Fruit fly (Drosophila melanogaster) whole organism, embryonic: ENCODE data around the gene CG34417.

Experiments
- ATbp ChIP-seq: fragments of 200-800 bp; sonication (Bioruptor generic); optimal IDR thresholded peaks from 2 replicates; lab custom pipeline; 2017; ENCODE audit warnings: missing biosample characterization, mild to moderate bottlenecking, missing genetic modification characterization, missing genetic modification reagents
- B-H2 ChIP-seq: fragments of 200-800 bp; sonication (Bioruptor generic); optimal IDR thresholded peaks from 2 replicates; lab custom pipeline; 2018; ENCODE audit warnings: missing biosample characterization, mild to moderate bottlenecking, missing genetic modification characterization
- CG10654 ChIP-seq: fragments of 200-800 bp; sonication (Bioruptor generic); optimal IDR thresholded peaks from 2 replicates; lab custom pipeline; 2016; ENCODE audit warnings: missing biosample characterization, missing genetic modification characterization
- CG11398 ChIP-seq: fragments of 200-800 bp; sonication (Bioruptor generic); optimal IDR thresholded peaks from 2 replicates; lab custom pipeline; 2016; ENCODE audit warnings: missing biosample characterization, missing genetic modification characterization
- CG12769 ChIP-seq: fragments of 200-800 bp; sonication (Bioruptor generic); optimal IDR thresholded peaks from 2 replicates; lab custom pipeline; 2019; ENCODE audit warnings: missing biosample characterization, mild to moderate bottlenecking, missing genetic modification characterization, moderate library complexity
- CG17361 ChIP-seq: fragments of 200-800 bp; sonication (Bioruptor generic); IDR thresholded peaks from 3 replicates; pipeline ENCODE4 v1.3.6; 2022; ENCODE audit warnings: missing biosample characterization, missing genetic modification characterization
- CG1792 ChIP-seq: fragments of 200-800 bp; sonication (Bioruptor generic); optimal IDR thresholded peaks from 2 replicates; lab custom pipeline; 2016; ENCODE audit warnings: missing biosample characterization, missing genetic modification characterization
- CG2199 ChIP-seq: fragments of 200-800 bp; sonication (Bioruptor generic); IDR thresholded peaks from 3 replicates; pipeline ENCODE4 v1.3.6; 2022; ENCODE audit warnings: missing biosample characterization, missing genetic modification characterization
- CG3726 ChIP-seq: fragments of 200-800 bp; sonication (Bioruptor generic); IDR thresholded peaks from 3 replicates; pipeline ENCODE4, ENCODE4 v1.3.6; 2022; ENCODE audit warnings: missing biosample characterization, missing genetic modification characterization
- CG4617 ChIP-seq: fragments of 200-800 bp; sonication (Bioruptor generic); optimal IDR thresholded peaks from 3 replicates; lab custom pipeline; 2016; ENCODE audit warnings: missing biosample characterization, missing genetic modification characterization, borderline replicate concordance
- CG5245 ChIP-seq: fragments of 200-800 bp; sonication (Bioruptor generic); optimal IDR thresholded peaks from 3 replicates; lab custom pipeline; 2016; ENCODE audit warnings: missing biosample characterization, missing genetic modification characterization
- CG5953 ChIP-seq: fragments of 200-800 bp; sonication (Bioruptor generic); IDR thresholded peaks from 2 replicates; pipeline ENCODE4 v1.3.6; 2022; ENCODE audit warnings: missing biosample characterization, missing genetic modification characterization
- CG8290 ChIP-seq, 3 experiments: fragments of 200-800 bp; sonication (Bioruptor generic); optimal IDR thresholded peaks; 2 replicates each; lab custom pipeline; 2016 to 2019; ENCODE audit warnings: missing biosample characterization in 3 of 3, missing genetic modification characterization in 3 of 3, mild to moderate bottlenecking in 2 of 3, moderate library complexity in 1 of 3
- CG9727 ChIP-seq: fragments of 200-800 bp; sonication (Bioruptor generic); optimal IDR thresholded peaks from 3 replicates; lab custom pipeline; 2017; ENCODE audit warnings: missing biosample characterization, mild to moderate bottlenecking, missing genetic modification characterization
- D ChIP-seq, 2 experiments: fragments of 200-800 bp in 1 of 2; fragments of >200 bp in 1 of 2; sonication (Bioruptor generic) in 1 of 2; optimal IDR thresholded peaks; 2 replicates in 1 of 2; 3 replicates in 1 of 2; lab custom pipeline; 2017; ENCODE audit warnings: mild to moderate bottlenecking in 1 of 2, missing biosample characterization in 1 of 2, missing genetic modification characterization in 1 of 2, missing genetic modification reagents in 1 of 2
- D19A ChIP-seq: fragments of 200-800 bp; optimal IDR thresholded peaks from 3 replicates; lab custom pipeline; 2019; ENCODE audit warnings: missing biosample characterization, mild to moderate bottlenecking, missing genetic modification characterization, moderate library complexity
- Deaf1 ChIP-seq: fragments of 200-800 bp; optimal IDR thresholded peaks from 3 replicates; lab custom pipeline; 2019; ENCODE audit warnings: missing biosample characterization, mild to moderate bottlenecking, missing genetic modification characterization, moderate library complexity
- Dref ChIP-seq: fragments of 200-800 bp; sonication (Bioruptor generic); IDR thresholded peaks from 2 replicates; pipeline ENCODE4 v1.3.6; 2022; ENCODE audit warnings: missing biosample characterization, missing genetic modification characterization
- E2f1 ChIP-seq: fragments of 200-800 bp; sonication (Bioruptor generic); IDR thresholded peaks from 2 replicates; pipeline ENCODE4 v1.3.6; 2022; ENCODE audit warnings: missing biosample characterization, missing genetic modification characterization
- Fer3 ChIP-seq: fragments of 200-800 bp; sonication (Bioruptor generic); optimal IDR thresholded peaks from 2 replicates; lab custom pipeline; 2018; ENCODE audit warnings: missing biosample characterization, mild to moderate bottlenecking, missing genetic modification characterization, moderate library complexity
- MTF-1 ChIP-seq: fragments of 200-800 bp; sonication (Bioruptor generic); optimal IDR thresholded peaks from 2 replicates; lab custom pipeline; 2018; ENCODE audit warnings: missing biosample characterization, mild to moderate bottlenecking, missing genetic modification characterization, borderline replicate concordance
- Oli ChIP-seq: fragments of 200-800 bp; sonication (Bioruptor generic); optimal IDR thresholded peaks from 2 replicates; lab custom pipeline; 2018; ENCODE audit warnings: missing biosample characterization, mild to moderate bottlenecking, missing genetic modification characterization, moderate library complexity
- Side ChIP-seq: fragments of 200-800 bp; sonication (Bioruptor generic); optimal IDR thresholded peaks from 2 replicates; lab custom pipeline; 2016; ENCODE audit warnings: missing biosample characterization, missing genetic modification characterization
- Sox102F ChIP-seq: fragments of 200-800 bp; sonication (Bioruptor generic); optimal IDR thresholded peaks from 2 replicates; lab custom pipeline; 2018; ENCODE audit warnings: missing biosample characterization, mild to moderate bottlenecking, missing genetic modification characterization, moderate library complexity
- Ssrp ChIP-seq: fragments of 200-800 bp; sonication (Bioruptor generic); optimal IDR thresholded peaks from 2 replicates; lab custom pipeline; 2018; ENCODE audit warnings: missing biosample characterization, mild to moderate bottlenecking, missing genetic modification characterization, moderate library complexity
- Xbp1 ChIP-seq: fragments of 200-800 bp; sonication (Bioruptor generic); optimal IDR thresholded peaks from 3 replicates; lab custom pipeline; 2016; ENCODE audit warnings: missing biosample characterization, mild to moderate bottlenecking, missing genetic modification characterization
- ato ChIP-seq: fragments of 200-800 bp; sonication (Bioruptor generic); IDR thresholded peaks from 2 replicates; pipeline ENCODE4 v1.3.6; 2022; ENCODE audit warnings: missing biosample characterization, missing genetic modification characterization; ENCODE audit not compliant: partially characterized antibody
- bsh ChIP-seq, 2 experiments: fragments of 200-800 bp; sonication (Bioruptor generic); optimal IDR thresholded peaks; 2 replicates each; lab custom pipeline; 2017 to 2018; ENCODE audit warnings: mild to moderate bottlenecking in 2 of 2, missing biosample characterization in 2 of 2, missing genetic modification characterization in 2 of 2, moderate library complexity in 1 of 2
- ci ChIP-seq: fragments of 200-800 bp; sonication (Bioruptor generic); IDR thresholded peaks from 3 replicates; pipeline ENCODE4 v1.3.6; 2022; ENCODE audit warnings: missing biosample characterization, missing genetic modification characterization
- dmrt11E ChIP-seq: fragments of 200-800 bp; sonication (Bioruptor generic); optimal IDR thresholded peaks from 3 replicates; lab custom pipeline; 2018; ENCODE audit warnings: missing biosample characterization, mild to moderate bottlenecking, missing genetic modification characterization, moderate library complexity
- dpn ChIP-seq, 2 experiments: fragments of 200-800 bp; sonication (Bioruptor generic); optimal IDR thresholded peaks; 3 replicates each; lab custom pipeline; 2016; ENCODE audit warnings: missing biosample characterization in 2 of 2, missing genetic modification characterization in 2 of 2
- en ChIP-seq: fragments of 200-800 bp; sonication (Bioruptor generic); optimal IDR thresholded peaks from 2 replicates; lab custom pipeline; 2016; ENCODE audit warnings: missing biosample characterization, missing genetic modification characterization
- esg ChIP-seq: fragments of 200-800 bp; sonication (Bioruptor generic); conservative IDR thresholded peaks from 2 replicates; pipeline ENCODE4 v1.3.6; 2022; ENCODE audit warnings: missing biosample characterization, missing genetic modification characterization
- gsb-n ChIP-seq: fragments of 200-800 bp; sonication (Bioruptor generic); optimal IDR thresholded peaks from 3 replicates; lab custom pipeline; 2018; ENCODE audit warnings: missing biosample characterization, mild to moderate bottlenecking, missing genetic modification characterization
- klu ChIP-seq: fragments of 200-800 bp; sonication (Bioruptor generic); IDR thresholded peaks from 2 replicates; pipeline ENCODE4 v1.3.6; 2022; ENCODE audit warnings: missing biosample characterization, missing genetic modification characterization
- pum ChIP-seq: fragments of 200-800 bp; sonication (Bioruptor generic); optimal IDR thresholded peaks from 2 replicates; lab custom pipeline; 2016; ENCODE audit warnings: missing biosample characterization, missing genetic modification characterization
- sens ChIP-seq: fragments of 200-800 bp; sonication (Bioruptor generic); peaks from one replicate; lab custom pipeline; 2016; ENCODE audit warnings: missing biosample characterization, missing genetic modification characterization
- sens-2 ChIP-seq: fragments of 200-800 bp; sonication (Bioruptor generic); IDR thresholded peaks from 2 replicates; pipeline ENCODE4 v1.3.6; 2022; ENCODE audit warnings: missing biosample characterization, missing genetic modification characterization
- slp2 ChIP-seq: fragments of 200-800 bp; sonication (Bioruptor generic); optimal IDR thresholded peaks from 2 replicates; lab custom pipeline; 2016; ENCODE audit warnings: missing biosample characterization, missing genetic modification characterization
- sob ChIP-seq: fragments of 200-800 bp; sonication (Bioruptor generic); IDR thresholded peaks from 2 replicates; pipeline ENCODE4 v1.3.6; 2022; ENCODE audit warnings: missing biosample characterization, missing genetic modification characterization
- tx ChIP-seq: fragments of 200-800 bp; sonication (Bioruptor generic); optimal IDR thresholded peaks from 2 replicates; lab custom pipeline; 2016; ENCODE audit warnings: missing biosample characterization, missing genetic modification characterization
- unpg ChIP-seq: fragments of 200-800 bp; sonication (Bioruptor generic); optimal IDR thresholded peaks from 3 replicates; lab custom pipeline; 2018; ENCODE audit warnings: missing biosample characterization, mild to moderate bottlenecking, missing genetic modification characterization, moderate library complexity
- wor ChIP-seq: fragments of 200-800 bp; sonication (Bioruptor generic); IDR thresholded peaks from 2 replicates; pipeline ENCODE4 v1.3.6; 2022; ENCODE audit warnings: missing biosample characterization, missing genetic modification characterization

The CG34417 gene

DNA sequence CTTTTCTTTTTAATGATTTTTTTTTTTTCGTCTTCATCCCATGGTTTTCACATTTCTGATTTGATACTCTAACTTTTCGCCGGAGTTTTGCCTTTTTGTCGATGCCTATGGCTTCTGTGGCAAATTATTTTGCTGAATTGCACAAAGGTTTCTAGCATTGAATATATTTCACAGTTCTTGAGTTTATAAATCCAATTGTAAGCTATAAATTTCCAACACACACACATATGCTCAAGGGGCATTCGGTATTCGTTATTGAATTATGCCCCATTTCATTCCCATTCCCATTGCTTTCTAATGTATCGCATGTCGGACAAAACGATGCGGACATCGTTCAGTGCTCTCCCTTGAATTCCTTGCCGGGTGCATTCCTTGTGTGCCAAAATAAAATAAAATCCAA, 74.9 kb downstream of the CG34417 start (continued):
- peak; percentile 12 for TF ChIP-seq CG8290 (GFP tag; optimal IDR thresholded peaks at IDR 0.05; lab: Kevin White, UChicago)
- TF ChIP-seq CG8290 (tag; optimal IDR thresholded peaks at IDR 0.05; lab: Kevin White, UChicago): no peak
- peak; percentile 22 for TF ChIP-seq CG10654 (GFP tag; lab: Kevin White, UChicago)
- peak; percentile 56 for TF ChIP-seq esg (GFP tag; lab: Robert Waterston, UW)
- TF ChIP-seq Fer3 (tag; lab: Kevin White, UChicago): peak; percentile 1
- peak; percentile 12; the same call in 1 of the 2 replicates for TF ChIP-seq sob (GFP tag; lab: Robert Waterston, UW)
- peak; percentile 38 for TF ChIP-seq Side (GFP tag; lab: Kevin White, UChicago)
- peak; percentile 31 for TF ChIP-seq CG5245
- TF ChIP-seq ci (GFP tag; lab: Robert Waterston, UW): peak; percentile 86
- peak; percentile 36 for TF ChIP-seq en (GFP tag; lab: Kevin White, UChicago)
- TF ChIP-seq dmrt11E (tag; lab: Kevin White, UChicago): peak; percentile 53
- no peak for TF ChIP-seq D (optimal IDR thresholded peaks at IDR 0.05; lab: Kevin White, UChicago)
- peak; percentile 49 for TF ChIP-seq D (GFP tag; optimal IDR thresholded peaks at IDR 0.05; lab: Kevin White, UChicago)
- TF ChIP-seq pum (GFP tag; lab: Kevin White, UChicago): peak; percentile 71
- peak; percentile 31 for TF ChIP-seq Xbp1 (GFP tag; lab: Kevin White, UChicago)
- no peak for TF ChIP-seq CG3726 (GFP tag; lab: Robert Waterston, UW)
- peak; percentile 40 for TF ChIP-seq Oli (tag; lab: Kevin White, UChicago)
- TF ChIP-seq slp2 (GFP tag; lab: Kevin White, UChicago): peak; percentile 39
- peak; percentile 21 for TF ChIP-seq gsb-n (tag; lab: Kevin White, UChicago)
- TF ChIP-seq wor (GFP tag; lab: Robert Waterston, UW): peak; percentile 53
- TF ChIP-seq Dref: no peak
- TF ChIP-seq D19A (tag; lab: Kevin White, UChicago): peak; percentile 98
- TF ChIP-seq sens-2 (GFP tag; lab: Robert Waterston, UW): peak; percentile 38; the same call in 1 of the 2 replicates
- 0 out of 2 replicates have a peak, but pooled peaks have one; percentile 26 for TF ChIP-seq CG5953 (GFP tag; lab: Robert Waterston, UW)
- TF ChIP-seq tx (GFP tag; lab: Kevin White, UChicago): peak; percentile 6
- TF ChIP-seq unpg (GFP tag; lab: Kevin White, UChicago): peak; percentile 35
- peak; percentile 30 to 67 for TF ChIP-seq bsh (GFP tag; optimal IDR thresholded peaks at IDR 0.05; lab: Kevin White, UChicago)
- no peak for TF ChIP-seq B-H2 (GFP tag; lab: Kevin White, UChicago)
- TF ChIP-seq MTF-1 (GFP tag; lab: Kevin White, UChicago): no peak
- TF ChIP-seq dpn (GFP tag; optimal IDR thresholded peaks at IDR 0.05; lab: Kevin White, UChicago): peak; percentile 17 to 27
- TF ChIP-seq Ssrp (tag; lab: Kevin White, UChicago): peak; percentile 75
- peak; percentile 5 for TF ChIP-seq CG11398 (GFP tag; lab: Kevin White, UChicago)
- peak; percentile 34 for TF ChIP-seq CG9727 (GFP tag; lab: Kevin White, UChicago)
- TF ChIP-seq CG1792: no peak
- TF ChIP-seq CG12769 (tag; lab: Kevin White, UChicago): peak; percentile 24
- TF ChIP-seq ato (GFP tag; lab: Robert Waterston, UW): no peak
- peak; percentile 36; the same call in 1 of the 2 replicates for TF ChIP-seq E2f1 (GFP tag; lab: Robert Waterston, UW)
- 0 out of 2 replicates have a peak, but pooled peaks have one; percentile 9 for TF ChIP-seq klu (GFP tag; lab: Robert Waterston, UW)
- TF ChIP-seq Sox102F: peak; percentile 69
- TF ChIP-seq sens (GFP tag; lab: Kevin White, UChicago): peak; percentile 95
- 0 out of 3 replicates have a peak, but pooled peaks have one; percentile 21 for TF ChIP-seq CG2199 (GFP tag; lab: Robert Waterston, UW)
- no peak for TF ChIP-seq Deaf1
- peak; percentile 36 for TF ChIP-seq ATbp (GFP tag; lab: Kevin White, UChicago)
- peak; percentile 66 for TF ChIP-seq CG17361
- TF ChIP-seq CG4617: no peak
